Worm (Caenorhabditis elegans) whole organism, mixed stage, embryonic: ENCODE measurements around the gene srn-1.

Experiments
- M03D4.4 ChIP-seq: sonication (generic microtip); optimal IDR thresholded peaks from 2 replicates; lab custom pipeline; 2017; ENCODE audit warnings: mild to moderate bottlenecking, missing genetic modification characterization, missing compliant biosample characterization
- bed-3 ChIP-seq: fragments of 200-800 bp; sonication (Bioruptor generic); optimal IDR thresholded peaks from 3 replicates; lab custom pipeline; 2018; ENCODE audit warnings: mild to moderate bottlenecking, missing genetic modification characterization, moderate library complexity, missing compliant biosample characterization
- blmp-1 ChIP-seq: fragments of 150-350 bp; optimal IDR thresholded peaks from 2 replicates; lab custom pipeline; 2014; ENCODE audit warnings: missing biosample characterization, missing genetic modification characterization
- ceh-39 ChIP-seq: fragments of 150-350 bp; optimal IDR thresholded peaks from 2 replicates; lab custom pipeline; 2014; ENCODE audit warnings: missing biosample characterization, missing genetic modification characterization
- ceh-43 ChIP-seq: fragments of 200-800 bp; sonication (Bioruptor generic); optimal IDR thresholded peaks from 2 replicates; lab custom pipeline; 2018; ENCODE audit warnings: mild to moderate bottlenecking, missing genetic modification characterization, moderate library complexity, missing compliant biosample characterization
- ceh-83 ChIP-seq: fragments of 200-800 bp; sonication (Bioruptor generic); optimal IDR thresholded peaks from 2 replicates; lab custom pipeline; 2018; ENCODE audit warnings: mild to moderate bottlenecking, missing genetic modification characterization, missing compliant biosample characterization
- cnd-1 ChIP-seq: fragments of 200-800 bp; sonication (Bioruptor generic); optimal IDR thresholded peaks from 2 replicates; lab custom pipeline; 2018; ENCODE audit warnings: mild to moderate bottlenecking, missing genetic modification characterization, missing compliant biosample characterization
- drap-1 ChIP-seq: fragments of 200-800 bp; sonication (Bioruptor generic); optimal IDR thresholded peaks from 3 replicates; lab custom pipeline; 2018; ENCODE audit warnings: mild to moderate bottlenecking, missing genetic modification characterization, missing compliant biosample characterization
- elt-1 ChIP-seq: sonication (generic microtip); optimal IDR thresholded peaks from 2 replicates; lab custom pipeline; 2017; ENCODE audit warnings: missing genetic modification characterization, mild to moderate bottlenecking, missing compliant biosample characterization, antibody characterized with exemption, moderate library complexity, borderline replicate concordance; ENCODE audit not compliant: insufficient read depth
- elt-3 ChIP-seq: fragments of 150-350 bp; optimal IDR thresholded peaks from 2 replicates; lab custom pipeline; 2014; ENCODE audit warnings: missing biosample characterization, missing genetic modification characterization
- flh-1 ChIP-seq: fragments of 200-800 bp; sonication (Bioruptor generic); optimal IDR thresholded peaks from 2 replicates; lab custom pipeline; 2018; ENCODE audit warnings: mild to moderate bottlenecking, missing genetic modification characterization, moderate library complexity, missing compliant biosample characterization
- ham-2 ChIP-seq: fragments of 200-800 bp; sonication (Bioruptor generic); optimal IDR thresholded peaks from 2 replicates; lab custom pipeline; 2018; ENCODE audit warnings: mild to moderate bottlenecking, missing genetic modification characterization, missing compliant biosample characterization
- hlh-1 ChIP-seq: fragments of 150-350 bp; optimal IDR thresholded peaks from 2 replicates; lab custom pipeline; 2014; ENCODE audit warnings: missing biosample characterization, missing genetic modification reagents, missing genetic modification characterization
- lin-13 ChIP-seq: fragments of 150-350 bp; optimal IDR thresholded peaks from 2 replicates; lab custom pipeline; 2014; ENCODE audit warnings: missing biosample characterization, missing genetic modification characterization
- mab-5 ChIP-seq: fragments of 150-350 bp; optimal IDR thresholded peaks from 2 replicates; lab custom pipeline; 2014; ENCODE audit warnings: missing biosample characterization, missing genetic modification characterization
- mep-1 ChIP-seq: fragments of 150-350 bp; optimal IDR thresholded peaks from 2 replicates; lab custom pipeline; 2017; ENCODE audit warnings: missing biosample characterization, missing genetic modification reagents, missing genetic modification characterization, inconsistent platforms
- mls-2 ChIP-seq: sonication (generic microtip); optimal IDR thresholded peaks from 2 replicates; lab custom pipeline; 2016; ENCODE audit warnings: mild to moderate bottlenecking, missing genetic modification characterization, moderate library complexity, missing compliant biosample characterization
- nhr-2 ChIP-seq: fragments of 150-350 bp; optimal IDR thresholded peaks from 2 replicates; lab custom pipeline; 2014; ENCODE audit warnings: missing biosample characterization, missing genetic modification characterization
- nhr-237 ChIP-seq: fragments of 150-350 bp; optimal IDR thresholded peaks from 2 replicates; lab custom pipeline; 2014; ENCODE audit warnings: missing biosample characterization, missing genetic modification characterization
- nhr-28 ChIP-seq: fragments of 150-350 bp; optimal IDR thresholded peaks from 2 replicates; lab custom pipeline; 2014; ENCODE audit warnings: missing biosample characterization, missing genetic modification characterization
- nhr-76 ChIP-seq: sonication (generic microtip); optimal IDR thresholded peaks from 2 replicates; lab custom pipeline; 2017; ENCODE audit warnings: missing biosample characterization, missing genetic modification characterization
- pha-4 ChIP-seq: fragments of 150-350 bp; optimal IDR thresholded peaks from 2 replicates; lab custom pipeline; 2018; ENCODE audit warnings: missing biosample characterization, missing genetic modification reagents, missing genetic modification characterization
- sem-2 ChIP-seq: fragments of 200-800 bp; sonication (Bioruptor generic); optimal IDR thresholded peaks from 2 replicates; lab custom pipeline; 2018; ENCODE audit warnings: mild to moderate bottlenecking, missing genetic modification characterization, missing compliant biosample characterization
- sptf-1 ChIP-seq: sonication (generic microtip); optimal IDR thresholded peaks from 2 replicates; lab custom pipeline; 2017; ENCODE audit warnings: mild to moderate bottlenecking, missing genetic modification characterization, moderate library complexity, missing compliant biosample characterization
- unc-120 ChIP-seq: sonication (generic microtip); optimal IDR thresholded peaks from 2 replicates; lab custom pipeline; 2017; ENCODE audit warnings: missing genetic modification characterization, missing compliant biosample characterization; ENCODE audit not compliant: poor library complexity, severe bottlenecking
- unc-39 ChIP-seq: fragments of 150-350 bp; optimal IDR thresholded peaks from 2 replicates; lab custom pipeline; 2014; ENCODE audit warnings: missing biosample characterization, missing genetic modification characterization
- unc-62 ChIP-seq: fragments of 150-350 bp; optimal IDR thresholded peaks from 2 replicates; lab custom pipeline; 2014; ENCODE audit warnings: missing biosample characterization, missing genetic modification reagents, missing genetic modification characterization
- zip-8 ChIP-seq: fragments of 150-350 bp; optimal IDR thresholded peaks from 2 replicates; lab custom pipeline; 2014; ENCODE audit warnings: missing biosample characterization, missing genetic modification characterization

srn-1 gene

DNA sequence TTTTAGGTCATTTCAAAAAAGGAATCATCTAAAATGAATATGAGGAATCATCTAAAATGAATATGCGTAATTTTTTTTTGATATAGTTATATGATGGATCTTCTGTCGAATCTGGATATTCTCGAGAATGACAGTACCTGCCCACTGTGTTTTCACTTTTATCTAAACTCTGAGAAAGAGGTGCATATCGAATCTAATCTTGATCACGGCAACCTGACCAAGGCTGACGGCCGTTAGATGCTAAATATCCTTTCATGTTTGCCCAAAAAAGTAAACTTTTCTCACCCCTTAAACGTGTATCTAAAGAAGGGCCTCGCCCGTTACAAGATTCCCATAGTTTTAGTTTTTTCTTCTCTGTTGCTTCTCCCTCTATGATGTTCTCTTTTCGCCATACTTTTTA, 16.2 kb upstream of the srn-1 start:
- peak; percentile 89 for TF ChIP-seq elt-1 (tag; lab: Kevin White, UChicago)
- TF ChIP-seq ceh-83 (GFP tag; lab: Kevin White, UChicago): no peak
- TF ChIP-seq, all 35 proteins: peak for 1

DNA sequence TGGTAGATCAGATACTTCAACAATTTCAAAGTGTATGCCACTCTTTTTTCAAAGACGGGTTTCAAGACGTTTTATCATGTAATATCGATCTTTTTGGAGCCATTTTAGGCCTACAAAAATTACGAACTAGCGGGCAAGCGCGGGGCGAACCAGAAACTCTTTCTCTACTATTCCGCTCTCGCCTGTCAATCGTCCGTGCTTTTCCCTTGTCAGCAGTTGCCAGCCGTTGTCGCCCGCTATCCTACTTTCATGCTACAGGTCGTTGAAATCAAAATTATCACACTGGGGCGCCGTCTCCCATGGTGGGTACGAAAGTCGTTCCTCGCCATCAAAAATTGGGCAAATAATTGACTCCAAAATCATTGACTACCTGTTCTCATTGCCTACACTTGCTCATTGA, 14.8 kb upstream of the srn-1 start:
- TF ChIP-seq bed-3 (no peak), hlh-1 (no peak), drap-1 (GFP tag; lab: Kevin White, UChicago) (no peak), sptf-1 (no peak), lin-13 (tag; lab: Kevin White, UChicago) (no peak), M03D4.4 (tag; lab: Kevin White, UChicago) (no peak), unc-120 (tag; lab: Kevin White, UChicago) (no peak), nhr-76 (no peak), ceh-39 (tag; lab: Kevin White, UChicago) (no peak), blmp-1 (tag; lab: Kevin White, UChicago) (no peak), unc-62 (GFP tag; lab: Kevin White, UChicago) (no peak)

DNA sequence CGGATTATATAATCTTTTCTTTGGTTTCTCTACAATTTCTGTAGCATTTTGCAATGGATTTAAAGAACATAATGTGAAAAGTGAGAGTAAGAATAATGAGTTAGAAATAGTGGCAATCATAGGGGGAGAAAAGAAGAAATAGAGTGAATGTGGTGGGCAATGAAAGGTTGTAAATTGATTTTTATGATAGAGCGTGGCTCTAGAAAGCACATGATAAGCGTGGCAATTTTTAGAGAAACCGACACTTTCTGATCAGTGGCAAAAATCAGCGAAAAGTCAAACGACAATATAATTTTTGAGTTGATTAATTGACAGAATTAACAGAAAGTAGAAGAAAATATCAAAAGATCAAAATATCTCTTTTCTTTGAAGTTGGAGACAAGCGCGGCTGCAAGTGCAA, 6.2 kb upstream of the srn-1 start, which contains the start of gene K12B6.9:
Gene K12B6.9 (minus strand): TSS at position 266 of the 400 bp plus-strand sequence.
- TF ChIP-seq elt-3 (tag; lab: Kevin White, UChicago) (no peak), sptf-1 (no peak), nhr-237 (tag; lab: Kevin White, UChicago) (no peak), bed-3 (no peak), blmp-1 (tag; lab: Kevin White, UChicago) (no peak), flh-1 (GFP tag; lab: Kevin White, UChicago) (no peak), drap-1 (GFP tag; lab: Kevin White, UChicago) (no peak), hlh-1 (no peak), cnd-1 (tag; lab: Kevin White, UChicago) (no peak), unc-39 (tag; lab: Kevin White, UChicago) (no peak), nhr-2 (tag; lab: Kevin White, UChicago) (no peak), pha-4 (tag; lab: Kevin White, UChicago) (no peak), ceh-83 (GFP tag; lab: Kevin White, UChicago) (no peak), sem-2 (no peak), mep-1 (no peak), mab-5 (tag; lab: Kevin White, UChicago) (no peak), zip-8 (tag; lab: Kevin White, UChicago) (no peak), ceh-39 (tag; lab: Kevin White, UChicago) (no peak), ceh-43 (no peak)

DNA sequence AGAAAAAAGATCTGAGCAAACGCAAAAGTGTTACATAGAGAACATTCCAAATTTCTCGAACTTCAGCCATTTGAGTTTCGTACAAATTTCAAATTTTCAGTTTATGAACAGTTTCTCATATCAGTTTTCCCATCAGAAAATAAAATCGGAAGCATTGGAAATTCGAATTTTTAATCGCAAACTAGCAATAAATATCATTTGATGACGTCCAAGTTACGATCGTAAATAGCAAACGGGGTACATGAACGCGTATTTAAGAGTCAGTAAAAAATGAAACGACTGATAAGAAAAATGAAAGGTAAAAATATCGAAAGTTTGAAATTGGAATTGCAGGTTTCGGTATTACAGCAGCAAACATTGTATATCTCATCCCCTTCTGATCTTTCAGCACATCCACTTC, 5.1 kb upstream of the srn-1 start:
- TF ChIP-seq unc-120 (tag; lab: Kevin White, UChicago): no peak
- no peak for TF ChIP-seq nhr-237 (tag; lab: Kevin White, UChicago)
- TF ChIP-seq flh-1 (GFP tag; lab: Kevin White, UChicago): no peak
- TF ChIP-seq unc-62 (GFP tag; lab: Kevin White, UChicago): no peak
- TF ChIP-seq mls-2: no peak
- no peak for TF ChIP-seq hlh-1
- TF ChIP-seq ceh-83 (GFP tag; lab: Kevin White, UChicago): no peak
- TF ChIP-seq elt-1 (tag; lab: Kevin White, UChicago): no peak
- TF ChIP-seq sem-2: no peak
- TF ChIP-seq nhr-2 (tag; lab: Kevin White, UChicago): no peak
- no peak for TF ChIP-seq drap-1 (GFP tag; lab: Kevin White, UChicago)
- TF ChIP-seq nhr-28: no peak
- TF ChIP-seq ceh-39 (tag; lab: Kevin White, UChicago): no peak

DNA sequence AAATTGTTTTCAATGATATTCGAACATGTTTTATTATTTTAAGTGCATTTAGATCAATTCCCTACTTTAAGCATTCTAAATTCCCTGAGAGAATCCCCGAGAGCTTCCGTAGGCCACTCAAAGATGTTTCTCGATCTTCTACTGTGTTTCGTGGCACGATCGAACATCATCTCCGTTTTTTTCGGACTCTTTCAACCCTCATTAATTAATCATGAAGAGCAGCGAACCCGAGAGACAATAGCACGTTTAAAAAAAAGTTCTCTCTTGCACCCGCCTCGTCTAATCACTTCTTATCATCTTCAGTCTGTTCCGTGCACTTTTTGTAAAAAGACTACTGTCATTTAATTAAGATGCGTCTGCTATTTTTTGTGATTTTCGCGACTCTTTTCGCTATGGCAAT, 2.4 kb upstream of the srn-1 start, which contains the start of gene K12B6.11:
Gene K12B6.11 (plus strand): TSS at position 301 of the 400 bp plus-strand sequence.
- no peak for TF ChIP-seq elt-1 (tag; lab: Kevin White, UChicago)
- no peak for TF ChIP-seq pha-4 (tag; lab: Kevin White, UChicago)
- no peak for TF ChIP-seq sptf-1
- TF ChIP-seq ham-2 (GFP tag; lab: Kevin White, UChicago): no peak

DNA sequence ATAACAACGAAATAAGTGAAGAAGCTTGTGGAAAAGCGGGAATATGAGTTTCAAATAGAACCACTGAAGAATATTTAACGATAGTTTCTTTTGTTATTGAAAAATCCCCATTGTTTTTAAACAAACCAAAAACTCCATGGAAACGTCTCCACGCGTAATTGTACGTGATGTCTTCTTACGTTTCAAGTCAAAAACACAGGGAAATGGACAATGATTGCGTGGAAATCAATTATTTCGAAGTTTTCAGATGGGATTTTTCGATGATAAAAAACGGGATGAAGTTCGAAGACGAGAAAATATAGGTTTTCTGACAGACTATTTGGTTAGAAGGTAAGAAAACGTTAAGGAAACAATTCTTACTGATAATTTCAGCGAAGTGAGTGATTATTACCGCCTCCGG, 5.1 kb downstream of the srn-1 start, which contains the start of the genes K12B6.4 and spe-49:
Gene K12B6.4 (minus strand): TSS at position 101 of the 400 bp plus-strand sequence.
Gene spe-49 (plus strand): TSS at position 185 of the 400 bp plus-strand sequence.
- TF ChIP-seq flh-1 (GFP tag; lab: Kevin White, UChicago): no peak
- TF ChIP-seq unc-39 (tag; lab: Kevin White, UChicago): no peak
- TF ChIP-seq drap-1 (GFP tag; lab: Kevin White, UChicago): no peak
